Worm (Caenorhabditis elegans) whole organism, mixed stage, embryonic: Measurements from ENCODE around the gene C16C8.9.

Source experiments
- ceh-43 ChIP-seq: fragments of 200-800 bp; sonication (Bioruptor generic); optimal IDR thresholded peaks from 2 replicates; lab custom pipeline; 2018; ENCODE audit warnings: mild to moderate bottlenecking, missing genetic modification characterization, moderate library complexity, missing compliant biosample characterization
- elt-1 ChIP-seq: sonication (generic microtip); optimal IDR thresholded peaks from 2 replicates; lab custom pipeline; 2017; ENCODE audit warnings: missing genetic modification characterization, mild to moderate bottlenecking, missing compliant biosample characterization, antibody characterized with exemption, moderate library complexity, borderline replicate concordance; ENCODE audit not compliant: insufficient read depth
- nhr-237 ChIP-seq: fragments of 150-350 bp; optimal IDR thresholded peaks from 2 replicates; lab custom pipeline; 2014; ENCODE audit warnings: missing biosample characterization, missing genetic modification characterization
- nhr-76 ChIP-seq: sonication (generic microtip); optimal IDR thresholded peaks from 2 replicates; lab custom pipeline; 2017; ENCODE audit warnings: missing biosample characterization, missing genetic modification characterization
- pha-4 ChIP-seq: fragments of 150-350 bp; optimal IDR thresholded peaks from 2 replicates; lab custom pipeline; 2018; ENCODE audit warnings: missing biosample characterization, missing genetic modification reagents, missing genetic modification characterization

DNA sequence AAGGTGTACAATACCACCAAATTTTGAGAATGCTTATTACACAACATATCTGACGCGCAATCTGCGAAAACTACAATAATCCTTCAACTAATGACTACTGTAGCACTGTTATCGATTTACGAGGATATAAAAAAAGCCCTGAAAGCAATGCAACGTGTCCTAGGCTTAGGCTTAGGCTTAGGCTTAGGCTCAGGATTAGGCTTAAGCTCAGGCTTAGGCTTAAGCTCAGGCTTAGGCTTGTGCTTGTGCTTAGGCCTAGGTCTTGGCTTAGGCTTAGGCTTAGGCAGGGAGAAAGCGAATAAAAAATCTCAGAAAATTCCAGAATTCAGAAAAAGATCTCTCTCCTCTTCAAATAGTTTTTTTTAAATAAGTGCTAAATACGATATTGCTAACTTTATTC is 3.8 kb downstream of the C16C8.9 start:
- no peak for TF ChIP-seq elt-1 (tag; lab: Kevin White, UChicago)
- TF ChIP-seq ceh-43 (GFP tag; lab: Kevin White, UChicago), result no peak
- no peak for TF ChIP-seq nhr-76 (tag; lab: Kevin White, UChicago)
- no peak for TF ChIP-seq nhr-237 (tag; lab: Kevin White, UChicago)
- TF ChIP-seq pha-4, result no peak
